Worm (Caenorhabditis elegans) whole organism, L4 larva: ENCODE measurements around the gene C44H4.4.

ENCODE experiments used
- aly-2 ChIP-seq: sonication (generic microtip); optimal IDR thresholded peaks from 2 replicates; lab custom pipeline; 2018; ENCODE audit warnings: missing biosample characterization, missing genetic modification characterization
- ama-1 ChIP-seq: fragments of 150-350 bp; optimal IDR thresholded peaks from 2 replicates; lab custom pipeline; 2014; ENCODE audit warnings: inconsistent platforms, mixed read lengths
- ceh-62 ChIP-seq: sonication (generic microtip); optimal IDR thresholded peaks from 2 replicates; lab custom pipeline; 2017; ENCODE audit warnings: missing biosample characterization, missing genetic modification characterization
- dmd-6 ChIP-seq: fragments of 200-800 bp; sonication (Bioruptor generic); IDR thresholded peaks from 2 replicates; pipeline ENCODE4 v1.3.6; 2022; ENCODE audit warnings: missing genetic modification reagents, missing genetic modification characterization, missing compliant biosample characterization
- fkh-10 ChIP-seq: fragments of 150-350 bp; optimal IDR thresholded peaks from 2 replicates; lab custom pipeline; 2014; ENCODE audit warnings: missing biosample characterization, missing genetic modification reagents, missing genetic modification characterization
- hif-1 ChIP-seq, 2 experiments: sonication (generic microtip); optimal IDR thresholded peaks; 2 replicates each; lab custom pipeline; 2016 to 2017; ENCODE audit warnings: missing compliant biosample characterization in 2 of 2, missing genetic modification characterization in 2 of 2, missing genetic modification reagents in 2 of 2, missing genotype in 2 of 2, mild to moderate bottlenecking in 1 of 2
- lin-39 ChIP-seq: fragments of 150-350 bp; optimal IDR thresholded peaks from 2 replicates; lab custom pipeline; 2014; ENCODE audit warnings: missing biosample characterization, missing genetic modification reagents, missing genetic modification characterization
- mep-1 ChIP-seq: fragments of 150-350 bp; sonication (generic microtip); optimal IDR thresholded peaks from 3 replicates; lab custom pipeline; 2014; ENCODE audit warnings: missing biosample characterization, missing genetic modification characterization
- zag-1 ChIP-seq: fragments of 150-350 bp; optimal IDR thresholded peaks from 2 replicates; lab custom pipeline; 2014; ENCODE audit warnings: missing biosample characterization, missing genetic modification characterization

DNA sequence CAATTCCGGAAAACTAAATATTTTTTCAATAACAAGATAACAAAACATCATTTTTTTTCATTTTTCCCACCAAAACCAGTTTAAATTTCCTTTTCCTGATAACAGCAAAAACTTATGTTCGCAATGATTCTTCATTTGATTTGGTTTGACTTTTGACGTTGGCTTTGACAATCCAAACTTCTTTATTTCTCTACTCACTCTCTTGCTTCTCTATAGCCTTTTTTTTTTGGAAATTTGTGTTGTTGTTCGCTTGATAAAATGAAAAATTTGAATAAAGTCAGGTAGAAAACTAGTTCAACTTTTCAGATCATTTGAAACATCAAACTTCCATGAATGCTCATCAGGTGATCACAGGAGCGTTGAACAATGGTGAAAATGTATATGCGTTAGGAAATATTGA lies 22.2 kb upstream of the C44H4.4 start, which contains the start of gene rbc-1:
- no peak for TF ChIP-seq hif-1 (tag; optimal IDR thresholded peaks at IDR 0.05; lab: Kevin White, UChicago)
- TF ChIP-seq zag-1 (tag; lab: Kevin White, UChicago), result no peak
- TF ChIP-seq ama-1, result no peak
- TF ChIP-seq lin-39, result no peak
- no peak for TF ChIP-seq mep-1 (tag; lab: Kevin White, UChicago)
- no peak for TF ChIP-seq aly-2 (tag; lab: Kevin White, UChicago)
- no peak for TF ChIP-seq fkh-10 (GFP tag; lab: Kevin White, UChicago)
- no peak for TF ChIP-seq dmd-6 (GFP tag; lab: Robert Waterston, UW)
- TF ChIP-seq ceh-62 (tag; lab: Kevin White, UChicago), result no peak
